Worm (Caenorhabditis elegans): Measurements from ENCODE around the gene clec-149.

Gene clec-149

ce11 chrIII:835713-836278, 12.8 kb downstream of the clec-149 start (continued):
- TF ChIP-seq elt-2 (tag; optimal IDR thresholded peaks at IDR 0.05) (peak; percentile 9), ceh-48 (tag; optimal IDR thresholded peaks at IDR 0.05) (peak; percentile 26), C38D4.7 (GFP tag; optimal IDR thresholded peaks at IDR 0.05) (peak; percentile 61), K02D7.2 (tag; optimal IDR thresholded peaks at IDR 0.05) (peak; percentile 52), tbx-7 (tag; optimal IDR thresholded peaks at IDR 0.05) (no peak), unc-86 (tag; optimal IDR thresholded peaks at IDR 0.05) (no peak), eyg-1 (tag; optimal IDR thresholded peaks at IDR 0.05) (no peak), madf-2 (tag; optimal IDR thresholded peaks at IDR 0.05) (peak; percentile 91), ceh-9 (tag; optimal IDR thresholded peaks at IDR 0.05) (peak; percentile 22), npax-4 (tag; optimal IDR thresholded peaks at IDR 0.05) (no peak), fkh-6 (tag; optimal IDR thresholded peaks at IDR 0.05) (no peak), unc-3 (GFP tag; conservative IDR thresholded peaks at IDR 0.05) (peak; percentile 26; the same call in 1 of the 2 replicates), unc-3 (tag; optimal IDR thresholded peaks at IDR 0.05) (no peak), pqm-1 (tag; optimal IDR thresholded peaks at IDR 0.05) (no peak), ceh-19 (GFP tag; optimal IDR thresholded peaks at IDR 0.05) (peak; percentile 32), tbx-2 (tag; optimal IDR thresholded peaks at IDR 0.05) (no peak), nhr-11 (tag; optimal IDR thresholded peaks at IDR 0.05) (peak; percentile 49), ttx-3 (tag; optimal IDR thresholded peaks at IDR 0.05) (no peak), dmd-4 (tag; optimal IDR thresholded peaks at IDR 0.05; ENCODE audit: borderline replicate concordance) (no peak), gmeb-2 (tag; optimal IDR thresholded peaks at IDR 0.05) (peak; percentile 73), nfya-1 (tag; optimal IDR thresholded peaks at IDR 0.05) (peak; percentile 67), ceh-31 (tag; optimal IDR thresholded peaks at IDR 0.05) (no peak), pha-2 (tag; optimal IDR thresholded peaks at IDR 0.05) (peak; percentile 77), ref-2 (tag; optimal IDR thresholded peaks at IDR 0.05) (peak; percentile 38), pha-4 (tag; optimal IDR thresholded peaks at IDR 0.05) (no peak), ceh-18 (tag; optimal IDR thresholded peaks at IDR 0.05) (no peak), sox-4 (tag; optimal IDR thresholded peaks at IDR 0.05) (peak; percentile 70)

- no peak for TF ChIP-seq dmd-4 (tag; optimal IDR thresholded peaks at IDR 0.05; ENCODE audit: borderline replicate concordance)
- no peak for TF ChIP-seq mec-3 (tag; optimal IDR thresholded peaks at IDR 0.05; ENCODE audit: borderline replicate concordance)
- TF ChIP-seq sox-2 (GFP tag; IDR thresholded peaks at IDR 0.05): no peak
- TF ChIP-seq ceh-6 (GFP tag; optimal IDR thresholded peaks at IDR 0.05): no peak
- no peak for TF ChIP-seq pros-1 (tag; optimal IDR thresholded peaks at IDR 0.05)
- TF ChIP-seq fkh-6 (tag; optimal IDR thresholded peaks at IDR 0.05): no peak
- no peak for TF ChIP-seq unc-3 (GFP tag; conservative IDR thresholded peaks at IDR 0.05)
- TF ChIP-seq unc-3 (tag; optimal IDR thresholded peaks at IDR 0.05): no peak
- TF ChIP-seq hlh-6 (tag; optimal IDR thresholded peaks at IDR 0.05): no peak
- no peak for TF ChIP-seq ceh-14 (tag; optimal IDR thresholded peaks at IDR 0.05)
- TF ChIP-seq che-1 (tag; optimal IDR thresholded peaks at IDR 0.05): no peak
- no peak for TF ChIP-seq ceh-2 (tag; optimal IDR thresholded peaks at IDR 0.05)
- no peak for TF ChIP-seq lim-6 (tag; optimal IDR thresholded peaks at IDR 0.05)
- TF ChIP-seq K02D7.2 (tag; optimal IDR thresholded peaks at IDR 0.05): no peak
- no peak for TF ChIP-seq nhr-232 (tag; optimal IDR thresholded peaks at IDR 0.05)
- no peak for TF ChIP-seq fkh-10 (GFP tag; optimal IDR thresholded peaks at IDR 0.05)
- no peak for TF ChIP-seq unc-86 (tag; optimal IDR thresholded peaks at IDR 0.05)
- no peak for TF ChIP-seq ceh-19 (GFP tag; optimal IDR thresholded peaks at IDR 0.05)
- no peak for TF ChIP-seq hlh-15 (tag; optimal IDR thresholded peaks at IDR 0.05)
- TF ChIP-seq K09A11.1 (tag; optimal IDR thresholded peaks at IDR 0.05; ENCODE audit: insufficient read depth): no peak
- no peak for TF ChIP-seq ceh-9 (tag; optimal IDR thresholded peaks at IDR 0.05)
Observed at ce11 chrIII:839491-839890, 16.5 kb downstream of the clec-149 start, which contains the start of gene dos-3. TSS of gene dos-3 (minus strand) at chrIII:839591.

ce11 chrIII:841177-841576, 18.2 kb downstream of the clec-149 start, which contains the start of gene K02F3.9:
TSS of gene K02F3.9 (minus strand) at chrIII:841366.
- TF ChIP-seq C08G9.2 (tag; optimal IDR thresholded peaks at IDR 0.05) (no peak), madf-2 (tag; optimal IDR thresholded peaks at IDR 0.05) (no peak), K02D7.2 (tag; optimal IDR thresholded peaks at IDR 0.05) (no peak), ceh-14 (tag; optimal IDR thresholded peaks at IDR 0.05) (no peak), npax-4 (tag; optimal IDR thresholded peaks at IDR 0.05) (no peak), lim-6 (tag; optimal IDR thresholded peaks at IDR 0.05) (no peak), ttx-3 (tag; optimal IDR thresholded peaks at IDR 0.05) (no peak), dve-1 (tag; optimal IDR thresholded peaks at IDR 0.05) (no peak), unc-3 (GFP tag; conservative IDR thresholded peaks at IDR 0.05) (no peak), unc-3 (tag; optimal IDR thresholded peaks at IDR 0.05) (no peak), ceh-18 (tag; optimal IDR thresholded peaks at IDR 0.05) (no peak), Y22D7AL.16 (tag; optimal IDR thresholded peaks at IDR 0.05) (no peak), ama-1 (optimal IDR thresholded peaks at IDR 0.05) (no peak), syd-9 (tag; optimal IDR thresholded peaks at IDR 0.05) (no peak), ceh-19 (GFP tag; optimal IDR thresholded peaks at IDR 0.05) (no peak), ahr-1 (tag; optimal IDR thresholded peaks at IDR 0.05) (no peak), tbx-7 (tag; optimal IDR thresholded peaks at IDR 0.05) (no peak), hlh-30 (tag; optimal IDR thresholded peaks at IDR 0.05; ENCODE audit: insufficient read depth) (no peak)

All from whole organism, late embryonic.